Worm (Caenorhabditis elegans) whole organism, L4 larva: ENCODE data around the gene nlp-11.

Experiments
- F26F4.8 ChIP-seq: fragments of 200-800 bp; sonication (Bioruptor generic); conservative IDR thresholded peaks from 2 replicates; pipeline ENCODE4 v1.3.6; 2022; ENCODE audit warnings: missing genetic modification characterization, missing compliant biosample characterization
- F37D6.2 ChIP-seq: sonication (generic microtip); optimal IDR thresholded peaks from 2 replicates; lab custom pipeline; 2016; ENCODE audit warnings: mild to moderate bottlenecking, missing genetic modification characterization, missing compliant biosample characterization
- F44E2.7 ChIP-seq: fragments of 200-800 bp; sonication (Bioruptor generic); IDR thresholded peaks from 2 replicates; pipeline ENCODE4 v2.1.2; 2022; ENCODE audit warnings: missing genetic modification characterization, missing compliant biosample characterization
- R02D3.7 ChIP-seq: fragments of 150-350 bp; sonication (generic microtip); optimal IDR thresholded peaks from 3 replicates; lab custom pipeline; 2014; ENCODE audit warnings: missing biosample characterization, missing genetic modification characterization
- T20F7.1 ChIP-seq: fragments of 200-800 bp; sonication (Bioruptor generic); optimal IDR thresholded peaks from 2 replicates; lab custom pipeline; 2018; ENCODE audit warnings: mild to moderate bottlenecking, missing genetic modification characterization, missing compliant biosample characterization
- T26A8.4 ChIP-seq: fragments of 200-800 bp; sonication (Bioruptor generic); IDR thresholded peaks from 2 replicates; pipeline ENCODE4 v1.3.6; 2022; ENCODE audit warnings: missing genetic modification characterization, missing compliant biosample characterization
- Y105C5A.15 ChIP-seq: fragments of 200-800 bp; sonication (Bioruptor generic); IDR thresholded peaks from 2 replicates; pipeline ENCODE4 v1.3.6; 2022; ENCODE audit warnings: missing genetic modification characterization, missing compliant biosample characterization
- Y48G9A.11 ChIP-seq: fragments of 200-800 bp; sonication (Bioruptor generic); IDR thresholded peaks from 2 replicates; pipeline ENCODE4 v1.3.6; 2022; ENCODE audit warnings: missing genetic modification reagents, missing genetic modification characterization, missing compliant biosample characterization
- Y5F2A.4 ChIP-seq: fragments of 200-800 bp; sonication (Bioruptor generic); optimal IDR thresholded peaks from 2 replicates; lab custom pipeline; 2018; ENCODE audit warnings: mild to moderate bottlenecking, missing genetic modification characterization, missing compliant biosample characterization
- ZK337.2 ChIP-seq: fragments of 200-800 bp; sonication (Bioruptor generic); IDR thresholded peaks from 2 replicates; pipeline ENCODE4 v1.3.6; 2022; ENCODE audit warnings: missing genetic modification reagents, missing genetic modification characterization, missing compliant biosample characterization
- ZK546.5 ChIP-seq, 2 experiments: sonication (generic microtip); optimal IDR thresholded peaks; 2 replicates each; lab custom pipeline; 2017; ENCODE audit warnings: missing biosample characterization in 2 of 2, missing genetic modification characterization in 2 of 2
- attf-4 ChIP-seq: sonication (generic microtip); optimal IDR thresholded peaks from 3 replicates; lab custom pipeline; 2017; ENCODE audit warnings: missing biosample characterization, missing genetic modification characterization
- ceh-28 ChIP-seq: fragments of 150-350 bp; optimal IDR thresholded peaks from 2 replicates; lab custom pipeline; 2014; ENCODE audit warnings: missing biosample characterization, missing genetic modification reagents, missing genetic modification characterization
- ceh-44 ChIP-seq: fragments of 200-800 bp; sonication (Bioruptor generic); IDR thresholded peaks from 2 replicates; pipeline ENCODE4 v1.3.6; 2022; ENCODE audit warnings: missing genetic modification reagents, missing genetic modification characterization, missing compliant biosample characterization
- duxl-1 ChIP-seq: sonication (generic microtip); optimal IDR thresholded peaks from 2 replicates; lab custom pipeline; 2016; ENCODE audit warnings: mild to moderate bottlenecking, missing genetic modification characterization, moderate library complexity, missing compliant biosample characterization; ENCODE audit not compliant: poor library complexity
- egl-43 ChIP-seq: fragments of 200-800 bp; sonication (Bioruptor generic); IDR thresholded peaks from 2 replicates; pipeline ENCODE4 v1.3.6; 2022; ENCODE audit warnings: missing genetic modification reagents, missing genetic modification characterization, missing compliant biosample characterization
- gei-8 ChIP-seq: fragments of 200-800 bp; sonication (Bioruptor generic); optimal IDR thresholded peaks from 2 replicates; lab custom pipeline; 2018; ENCODE audit warnings: mild to moderate bottlenecking, missing genetic modification characterization, missing compliant biosample characterization
- hlh-30 ChIP-seq: sonication (generic microtip); optimal IDR thresholded peaks from 2 replicates; lab custom pipeline; 2017; ENCODE audit warnings: antibody characterized with exemption, mild to moderate bottlenecking, missing genetic modification characterization, missing compliant biosample characterization; ENCODE audit not compliant: insufficient read depth
- lin-13 ChIP-seq: fragments of 150-350 bp; optimal IDR thresholded peaks from 2 replicates; lab custom pipeline; 2014; ENCODE audit warnings: missing biosample characterization, missing genetic modification reagents, missing genetic modification characterization
- lin-38 ChIP-seq: fragments of 200-800 bp; sonication (Bioruptor generic); IDR thresholded peaks from 2 replicates; pipeline ENCODE4 v1.3.6; 2022; ENCODE audit warnings: missing genetic modification reagents, missing genetic modification characterization, missing compliant biosample characterization
- lin-39 ChIP-seq: fragments of 150-350 bp; optimal IDR thresholded peaks from 2 replicates; lab custom pipeline; 2014; ENCODE audit warnings: missing biosample characterization, missing genetic modification reagents, missing genetic modification characterization
- lsy-2 ChIP-seq, 2 experiments: fragments of 150-350 bp in 1 of 2; sonication (generic microtip) in 1 of 2; optimal IDR thresholded peaks; 2 replicates each; lab custom pipeline; 2014 to 2017; ENCODE audit warnings: missing biosample characterization in 2 of 2, missing genetic modification characterization in 2 of 2
- mes-2 ChIP-seq: sonication (generic microtip); optimal IDR thresholded peaks from 2 replicates; lab custom pipeline; 2016; ENCODE audit warnings: missing genotype, mild to moderate bottlenecking, missing genetic modification characterization, missing compliant biosample characterization; ENCODE audit not compliant: poor library complexity, severe bottlenecking
- mxl-2 ChIP-seq: fragments of 200-800 bp; sonication (Bioruptor generic); conservative IDR thresholded peaks from 2 replicates; pipeline ENCODE4 v1.3.6; 2022; ENCODE audit warnings: missing genetic modification reagents, missing genetic modification characterization, missing compliant biosample characterization
- nhr-11 ChIP-seq: fragments of 150-350 bp; optimal IDR thresholded peaks from 2 replicates; lab custom pipeline; 2014; ENCODE audit warnings: missing biosample characterization, missing genetic modification characterization
- nhr-25 ChIP-seq: sonication (generic microtip); optimal IDR thresholded peaks from 2 replicates; lab custom pipeline; 2017; ENCODE audit warnings: missing genetic modification characterization, mild to moderate bottlenecking, missing compliant biosample characterization, antibody characterized with exemption, moderate library complexity, borderline replicate concordance; ENCODE audit not compliant: insufficient read depth
- nhr-28 ChIP-seq: fragments of 150-350 bp; optimal IDR thresholded peaks from 2 replicates; lab custom pipeline; 2014; ENCODE audit warnings: missing biosample characterization, missing genetic modification characterization
- nhr-48 ChIP-seq: sonication (generic microtip); optimal IDR thresholded peaks from 2 replicates; lab custom pipeline; 2016; ENCODE audit warnings: mild to moderate bottlenecking, missing genetic modification characterization, missing compliant biosample characterization
- php-3 ChIP-seq: fragments of 200-800 bp; sonication (Bioruptor generic); IDR thresholded peaks from 2 replicates; pipeline ENCODE4 v1.3.6; 2022; ENCODE audit warnings: missing genetic modification reagents, missing genetic modification characterization, missing compliant biosample characterization
- pqm-1 ChIP-seq: sonication (generic microtip); optimal IDR thresholded peaks from 2 replicates; lab custom pipeline; 2017; ENCODE audit warnings: missing biosample characterization, missing genetic modification characterization
- rbr-2 ChIP-seq: sonication (generic microtip); optimal IDR thresholded peaks from 2 replicates; lab custom pipeline; 2016; ENCODE audit warnings: missing genotype, missing genetic modification characterization, missing compliant biosample characterization
- saeg-2 ChIP-seq: fragments of 200-800 bp; sonication (Bioruptor generic); IDR thresholded peaks from 2 replicates; pipeline ENCODE4 v1.3.6; 2022; ENCODE audit warnings: missing genetic modification reagents, missing genetic modification characterization, missing compliant biosample characterization
- set-16 ChIP-seq: fragments of 200-800 bp; sonication (Bioruptor generic); IDR thresholded peaks from 2 replicates; pipeline ENCODE4 v1.3.6; 2022; ENCODE audit warnings: missing genetic modification reagents, missing genetic modification characterization, missing compliant biosample characterization
- spr-1 ChIP-seq: sonication (generic microtip); optimal IDR thresholded peaks from 2 replicates; lab custom pipeline; 2016; ENCODE audit warnings: mild to moderate bottlenecking, missing genetic modification characterization, missing compliant biosample characterization
- tag-97 ChIP-seq: fragments of 200-800 bp; sonication (Bioruptor generic); IDR thresholded peaks from 2 replicates; pipeline ENCODE4 v1.3.6; 2022; ENCODE audit warnings: missing genetic modification characterization, missing compliant biosample characterization
- unc-130 ChIP-seq: sonication (generic microtip); optimal IDR thresholded peaks from 2 replicates; lab custom pipeline; 2016; ENCODE audit warnings: missing genetic modification reagents, missing genetic modification characterization, missing compliant biosample characterization
- unc-62 ChIP-seq, 3 experiments: fragments of 150-350 bp in 1 of 3; sonication (generic microtip); optimal IDR thresholded peaks in 2 of 3; peaks in 1 of 3; 1 replicate in 1 of 3; 2 replicates in 2 of 3; lab custom pipeline; 2014 to 2017; ENCODE audit warnings: missing biosample characterization in 3 of 3, missing genetic modification characterization in 3 of 3, missing genetic modification reagents in 3 of 3, missing genotype in 1 of 3
- zfp-2 ChIP-seq: sonication (generic microtip); optimal IDR thresholded peaks from 2 replicates; lab custom pipeline; 2016; ENCODE audit warnings: mild to moderate bottlenecking, missing genetic modification characterization, missing compliant biosample characterization
- zfp-3 ChIP-seq: fragments of 200-800 bp; sonication (Bioruptor generic); conservative IDR thresholded peaks from 2 replicates; pipeline ENCODE4 v1.3.6; 2022; ENCODE audit warnings: missing genetic modification reagents, missing genetic modification characterization, missing compliant biosample characterization
- zip-11 ChIP-seq: fragments of 200-800 bp; sonication (Bioruptor generic); IDR thresholded peaks from 2 replicates; pipeline ENCODE4 v1.3.6; 2022; ENCODE audit warnings: missing genetic modification characterization, missing compliant biosample characterization
- zip-2 ChIP-seq: fragments of 150-350 bp; optimal IDR thresholded peaks from 2 replicates; lab custom pipeline; 2014; ENCODE audit warnings: missing biosample characterization, missing genetic modification characterization

The nlp-11 gene

DNA sequence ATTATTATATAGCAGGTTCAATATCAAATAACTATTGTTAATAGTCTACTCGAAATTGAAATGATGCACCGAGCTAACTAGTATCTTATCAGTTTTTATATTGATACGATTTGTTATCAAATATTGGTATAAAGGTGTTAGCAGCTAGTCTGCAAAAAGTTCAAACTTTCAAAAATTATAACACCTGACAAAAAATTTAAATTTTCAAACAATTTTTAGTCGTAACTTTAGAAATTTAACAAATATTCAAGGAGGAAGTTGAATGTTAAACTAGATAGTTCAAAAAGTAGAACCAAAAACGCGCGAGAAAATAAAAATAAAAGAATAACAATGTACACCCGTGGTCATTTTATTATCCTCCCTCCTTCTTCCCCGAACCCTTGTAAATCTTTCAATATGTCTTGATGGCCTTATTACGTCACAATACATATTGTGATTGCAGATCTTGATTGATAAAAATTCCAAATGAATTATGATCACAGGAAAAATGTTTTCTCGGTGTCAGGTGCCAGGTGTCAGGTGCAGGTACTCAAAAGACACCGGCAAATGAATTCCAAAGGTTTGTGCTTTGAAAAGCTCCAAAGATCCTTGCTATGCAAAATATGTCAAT is 36.1 kb downstream of the nlp-11 start, which contains the start of gene ZK1307.1:
Gene ZK1307.1, minus strand, starts transcription at position 51 of the 610 bp plus-strand sequence.
- TF ChIP-seq saeg-2 (no peak), nhr-28 (tag; lab: Kevin White, UChicago) (peak; percentile 27), zip-11 (GFP tag; lab: Robert Waterston, UW) (no peak), pqm-1 (tag; lab: Kevin White, UChicago) (peak; percentile 47), Y105C5A.15 (no peak), php-3 (GFP tag; lab: Robert Waterston, UW) (peak; percentile 69), unc-130 (GFP tag; lab: Kevin White, UChicago) (no peak), lin-39 (tag; lab: Kevin White, UChicago) (no peak), F26F4.8 (no peak), ceh-28 (tag; lab: Kevin White, UChicago) (no peak), zip-2 (tag; lab: Kevin White, UChicago) (no peak), ZK337.2 (no peak), tag-97 (GFP tag; lab: Robert Waterston, UW) (no peak), hlh-30 (tag; lab: Kevin White, UChicago) (peak; percentile 56), mes-2 (tag; lab: Kevin White, UChicago) (no peak), spr-1 (no peak)
- TF ChIP-seq, all 104 proteins: peak for 4

DNA sequence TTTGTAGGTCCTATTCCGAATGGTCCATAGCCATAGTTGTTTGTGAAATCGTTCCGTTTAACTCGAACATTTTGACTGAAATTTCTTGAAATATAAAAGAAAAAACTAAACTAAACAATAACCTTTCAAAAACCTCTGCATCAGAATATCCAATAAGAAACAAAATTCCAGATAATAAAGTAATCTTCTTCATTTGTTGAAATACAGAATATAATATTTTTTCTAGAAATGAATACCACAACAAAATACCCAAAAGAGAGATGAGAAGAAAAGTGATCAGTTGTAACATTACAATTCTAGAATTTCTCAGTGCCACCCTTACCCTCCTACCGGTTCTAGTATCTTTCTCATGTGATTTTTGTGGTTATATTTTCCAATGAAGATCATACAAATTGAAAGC is 38.1 kb downstream of the nlp-11 start, which contains the start of gene ZK1307.2:
Gene ZK1307.2, minus strand, starts transcription at position 274 of the 400 bp plus-strand sequence.
- TF ChIP-seq T26A8.4 (GFP tag; lab: Robert Waterston, UW), result no peak
- TF ChIP-seq unc-62 (GFP tag; optimal IDR thresholded peaks at IDR 0.05 in 1 of 2; lab: Kevin White, UChicago), result peak in 1 of 2 experiments; percentile 93
- TF ChIP-seq unc-62 (tag; optimal IDR thresholded peaks at IDR 0.05; lab: Kevin White, UChicago), result no peak
- TF ChIP-seq zfp-3 (GFP tag; lab: Robert Waterston, UW), result no peak
- TF ChIP-seq mxl-2 (GFP tag; lab: Robert Waterston, UW), result no peak
- TF ChIP-seq nhr-11 (tag; lab: Kevin White, UChicago), result no peak
- TF ChIP-seq nhr-48 (tag; lab: Kevin White, UChicago), result no peak
- TF ChIP-seq attf-4 (tag; lab: Kevin White, UChicago), result no peak

DNA sequence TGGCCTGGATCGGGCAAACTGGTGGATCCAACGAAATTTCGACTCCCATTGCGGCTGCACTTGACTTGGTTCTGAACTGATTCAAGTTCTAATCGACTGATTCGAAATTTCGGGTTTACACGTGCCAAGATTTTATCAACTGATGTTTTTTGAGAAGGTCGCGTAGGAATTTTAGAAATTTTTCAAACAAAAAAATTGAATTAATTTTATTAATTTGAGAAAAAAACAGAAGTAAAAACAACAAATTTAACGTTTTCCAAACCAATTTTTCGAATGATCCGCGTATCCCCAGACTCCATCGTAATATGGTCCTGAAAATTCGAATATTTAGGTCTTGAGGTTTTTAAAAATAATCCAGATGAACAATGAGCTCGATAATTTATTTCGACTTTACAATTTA is 38.8 kb downstream of the nlp-11 start, which contains the start of gene ZK1307.3:
Gene ZK1307.3, minus strand, starts transcription at position 101 of the 400 bp plus-strand sequence.
- TF ChIP-seq duxl-1 (no peak), ceh-28 (tag; lab: Kevin White, UChicago) (no peak), lin-13 (GFP tag; lab: Kevin White, UChicago) (no peak), lin-38 (GFP tag; lab: Robert Waterston, UW) (no peak), lsy-2 (tag; optimal IDR thresholded peaks at IDR 0.05; lab: Kevin White, UChicago) (no peak), set-16 (GFP tag; lab: Robert Waterston, UW) (no peak), F37D6.2 (tag; lab: Kevin White, UChicago) (no peak), zip-2 (tag; lab: Kevin White, UChicago) (no peak), egl-43 (no peak), Y5F2A.4 (GFP tag; lab: Kevin White, UChicago) (no peak), Y48G9A.11 (GFP tag; lab: Robert Waterston, UW) (no peak), saeg-2 (no peak), F44E2.7 (no peak)

DNA sequence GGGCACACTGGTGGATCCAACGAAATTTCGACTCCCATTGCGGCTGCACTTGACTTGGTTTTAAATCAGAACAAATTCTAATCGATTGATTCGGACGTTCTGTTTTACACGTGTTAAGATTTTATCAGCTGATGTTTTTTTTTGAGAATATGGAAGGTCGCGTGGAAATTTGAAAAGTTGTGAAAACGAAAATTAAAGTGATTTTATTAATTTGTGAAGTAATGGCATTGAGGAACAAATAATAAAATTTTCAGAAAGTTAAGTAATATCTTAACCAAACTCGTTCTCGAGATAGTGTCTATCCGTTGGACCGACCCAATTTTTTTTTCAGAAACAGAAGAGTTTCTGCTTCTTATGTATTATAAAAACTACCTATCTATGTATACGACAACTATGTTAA is 40.0 kb downstream of the nlp-11 start, which contains the start of gene ZK1307.4:
Gene ZK1307.4, minus strand, starts transcription at position 101 of the 400 bp plus-strand sequence.
- TF ChIP-seq hlh-30 (tag; lab: Kevin White, UChicago) (no peak), rbr-2 (tag; lab: Kevin White, UChicago) (no peak), zfp-2 (tag; lab: Kevin White, UChicago) (no peak), R02D3.7 (tag; lab: Kevin White, UChicago) (no peak), spr-1 (no peak), nhr-25 (tag; lab: Kevin White, UChicago) (no peak), T20F7.1 (GFP tag; lab: Kevin White, UChicago) (no peak), ceh-44 (GFP tag; lab: Robert Waterston, UW) (no peak), nhr-48 (tag; lab: Kevin White, UChicago) (no peak), ZK546.5 (tag; optimal IDR thresholded peaks at IDR 0.05; lab: Kevin White, UChicago) (no peak), gei-8 (no peak), egl-43 (no peak)
